Worm (Caenorhabditis elegans): ENCODE data around the gene bath-44.

ce11 chrII:7394690-7395054 is at the start of gene bath-44:
- TF ChIP-seq tab-1 (GFP tag; IDR thresholded peaks at IDR 0.05) (no peak), T22C8.4 (GFP tag; IDR thresholded peaks at IDR 0.05) (no peak), ztf-29 (GFP tag; IDR thresholded peaks at IDR 0.05) (no peak), flt-1 (GFP tag; IDR thresholded peaks at IDR 0.05) (no peak), ref-1 (GFP tag; conservative IDR thresholded peaks at IDR 0.05) (no peak), cog-1 (tag; optimal IDR thresholded peaks at IDR 0.05) (no peak), med-1 (GFP tag; optimal IDR thresholded peaks at IDR 0.05; ENCODE audit: insufficient read depth) (no peak), klf-2 (GFP tag; conservative IDR thresholded peaks at IDR 0.05) (no peak)
